Fruit fly (Drosophila melanogaster) whole organism, embryonic: ENCODE results near the gene spn-E.

ENCODE experiments used
- ATbp ChIP-seq: fragments of 200-800 bp; sonication (Bioruptor generic); optimal IDR thresholded peaks from 2 replicates; lab custom pipeline; 2017; ENCODE audit warnings: missing biosample characterization, mild to moderate bottlenecking, missing genetic modification characterization, missing genetic modification reagents
- B-H2 ChIP-seq: fragments of 200-800 bp; sonication (Bioruptor generic); optimal IDR thresholded peaks from 2 replicates; lab custom pipeline; 2018; ENCODE audit warnings: missing biosample characterization, mild to moderate bottlenecking, missing genetic modification characterization
- Bgb ChIP-seq: fragments of 200-800 bp; sonication (Bioruptor generic); IDR thresholded peaks from 2 replicates; pipeline ENCODE4 v1.3.6; 2022; ENCODE audit warnings: missing biosample characterization, missing genetic modification characterization; ENCODE audit not compliant: partially characterized antibody
- C15 ChIP-seq: fragments of 200-800 bp; sonication (Bioruptor generic); IDR thresholded peaks from 3 replicates; pipeline ENCODE4 v1.3.6; 2022; ENCODE audit warnings: missing biosample characterization, missing genetic modification characterization
- CG10366 ChIP-seq: fragments of 200-800 bp; sonication (Bioruptor generic); IDR thresholded peaks from 2 replicates; pipeline ENCODE4 v1.3.6; 2022; ENCODE audit warnings: missing biosample characterization, missing genetic modification characterization
- CG12659 ChIP-seq: fragments of 200-800 bp; sonication (Bioruptor generic); optimal IDR thresholded peaks from 3 replicates; lab custom pipeline; 2017; ENCODE audit warnings: mild to moderate bottlenecking, missing biosample characterization, missing genetic modification reagents, missing genetic modification characterization
- CG1603 ChIP-seq: fragments of 200-800 bp; sonication (Bioruptor generic); optimal IDR thresholded peaks from 2 replicates; lab custom pipeline; 2019; ENCODE audit warnings: missing biosample characterization, mild to moderate bottlenecking, missing genetic modification characterization, moderate library complexity
- CG16813 ChIP-seq: fragments of 200-800 bp; sonication (Bioruptor generic); IDR thresholded peaks from 3 replicates; pipeline ENCODE4 v1.3.6; 2022; ENCODE audit warnings: missing biosample characterization, missing genetic modification characterization; ENCODE audit not compliant: partially characterized antibody
- CG17568 ChIP-seq: fragments of 200-800 bp; sonication (Bioruptor generic); optimal IDR thresholded peaks from 2 replicates; lab custom pipeline; 2018; ENCODE audit warnings: missing biosample characterization, mild to moderate bottlenecking, missing genetic modification characterization, moderate library complexity
- CG31388 ChIP-seq: fragments of 200-800 bp; sonication (Bioruptor generic); optimal IDR thresholded peaks from 2 replicates; lab custom pipeline; 2016; ENCODE audit warnings: missing biosample characterization, missing genetic modification characterization
- CG3281 ChIP-seq: fragments of 200-800 bp; sonication (Bioruptor generic); optimal IDR thresholded peaks from 3 replicates; lab custom pipeline; 2017; ENCODE audit warnings: missing biosample characterization, mild to moderate bottlenecking, missing genetic modification characterization
- CG6683 ChIP-seq: fragments of 200-800 bp; sonication (Bioruptor generic); optimal IDR thresholded peaks from 2 replicates; lab custom pipeline; 2017; ENCODE audit warnings: missing biosample characterization, mild to moderate bottlenecking, missing genetic modification characterization, missing genetic modification reagents
- CG6854 ChIP-seq: fragments of 200-800 bp; sonication (Bioruptor generic); optimal IDR thresholded peaks from 3 replicates; lab custom pipeline; 2017; ENCODE audit warnings: missing biosample characterization, mild to moderate bottlenecking, missing genetic modification characterization
- CG9727 ChIP-seq: fragments of 200-800 bp; sonication (Bioruptor generic); optimal IDR thresholded peaks from 3 replicates; lab custom pipeline; 2017; ENCODE audit warnings: missing biosample characterization, mild to moderate bottlenecking, missing genetic modification characterization
- CrebB ChIP-seq: fragments of 200-800 bp; sonication (Bioruptor generic); optimal IDR thresholded peaks from 3 replicates; lab custom pipeline; 2018; ENCODE audit warnings: missing biosample characterization, mild to moderate bottlenecking, missing genetic modification characterization
- Dbx ChIP-seq: fragments of 200-800 bp; sonication (Bioruptor generic); IDR thresholded peaks from 3 replicates; pipeline ENCODE4 v1.3.6; 2022; ENCODE audit warnings: missing biosample characterization, missing genetic modification characterization
- Elba2 ChIP-seq: fragments of 200-800 bp; sonication (Bioruptor generic); optimal IDR thresholded peaks from 3 replicates; lab custom pipeline; 2016; ENCODE audit warnings: missing biosample characterization, missing genetic modification characterization
- Gsc ChIP-seq: fragments of 200-800 bp; sonication (Bioruptor generic); IDR thresholded peaks from 2 replicates; pipeline ENCODE4 v1.3.6; 2022; ENCODE audit warnings: missing biosample characterization, missing genetic modification characterization
- Gug ChIP-seq: fragments of 200-800 bp; sonication (Bioruptor generic); IDR thresholded peaks from 4 replicates; pipeline ENCODE4 v1.3.6; 2022; ENCODE audit warnings: missing biosample characterization, missing genetic modification characterization
- Hey ChIP-seq: fragments of 200-800 bp; sonication (Bioruptor generic); optimal IDR thresholded peaks from 3 replicates; lab custom pipeline; 2018; ENCODE audit warnings: missing biosample characterization, mild to moderate bottlenecking, missing genetic modification characterization
- Nf-YA ChIP-seq: fragments of 200-800 bp; sonication (Bioruptor generic); IDR thresholded peaks from 2 replicates; pipeline ENCODE4 v1.3.6; 2022; ENCODE audit warnings: missing biosample characterization, missing genetic modification characterization
- Oaz ChIP-seq: fragments of 200-800 bp; sonication (Bioruptor generic); IDR thresholded peaks from 2 replicates; pipeline ENCODE4 v1.3.6; 2022; ENCODE audit warnings: missing biosample characterization, missing genetic modification characterization
- Oli ChIP-seq: fragments of 200-800 bp; sonication (Bioruptor generic); optimal IDR thresholded peaks from 2 replicates; lab custom pipeline; 2018; ENCODE audit warnings: missing biosample characterization, mild to moderate bottlenecking, missing genetic modification characterization, moderate library complexity
- Ptx1 ChIP-seq: fragments of 200-800 bp; sonication (Bioruptor generic); IDR thresholded peaks from 2 replicates; pipeline ENCODE4 v1.3.6; 2022; ENCODE audit warnings: missing biosample characterization, missing genetic modification characterization
- Sox100B ChIP-seq: fragments of 200-800 bp; sonication (Bioruptor generic); optimal IDR thresholded peaks from 3 replicates; lab custom pipeline; 2018; ENCODE audit warnings: missing biosample characterization, mild to moderate bottlenecking, missing genetic modification characterization
- bbx ChIP-seq: fragments of 200-800 bp; sonication (Bioruptor generic); IDR thresholded peaks from 2 replicates; pipeline ENCODE4 v1.3.6; 2022; ENCODE audit warnings: missing biosample characterization, missing genetic modification characterization; ENCODE audit not compliant: partially characterized antibody
- bigmax ChIP-seq: fragments of 200-800 bp; sonication (Bioruptor generic); optimal IDR thresholded peaks from 2 replicates; lab custom pipeline; 2018; ENCODE audit warnings: missing biosample characterization, mild to moderate bottlenecking, missing genetic modification characterization
- cg ChIP-seq: fragments of 200-800 bp; sonication (Bioruptor generic); optimal IDR thresholded peaks from 3 replicates; lab custom pipeline; 2019; ENCODE audit warnings: missing biosample characterization, mild to moderate bottlenecking, missing genetic modification characterization, moderate library complexity
- cwo ChIP-seq: fragments of 200-800 bp; sonication (Bioruptor generic); optimal IDR thresholded peaks from 3 replicates; lab custom pipeline; 2017; ENCODE audit warnings: missing biosample characterization, missing genetic modification characterization, mild to moderate bottlenecking, moderate library complexity, missing genetic modification reagents
- dati ChIP-seq: fragments of 200-800 bp; sonication (Bioruptor generic); IDR thresholded peaks from 2 replicates; pipeline ENCODE4 v1.3.6; 2022; ENCODE audit warnings: missing biosample characterization, missing genetic modification characterization
- esg ChIP-seq: fragments of 200-800 bp; sonication (Bioruptor generic); conservative IDR thresholded peaks from 2 replicates; pipeline ENCODE4 v1.3.6; 2022; ENCODE audit warnings: missing biosample characterization, missing genetic modification characterization
- eyg ChIP-seq: fragments of 200-800 bp; sonication (Bioruptor generic); optimal IDR thresholded peaks from 3 replicates; lab custom pipeline; 2016; ENCODE audit warnings: missing biosample characterization, missing genetic modification characterization
- grau ChIP-seq: fragments of 200-800 bp; optimal IDR thresholded peaks from 3 replicates; lab custom pipeline; 2019; ENCODE audit warnings: missing biosample characterization, mild to moderate bottlenecking, missing genetic modification characterization, moderate library complexity
- gro ChIP-seq: fragments of 200-800 bp; sonication (Bioruptor generic); optimal IDR thresholded peaks from 2 replicates; lab custom pipeline; 2016; ENCODE audit warnings: missing biosample characterization, missing genetic modification characterization
- lilli ChIP-seq: fragments of 200-800 bp; sonication (Bioruptor generic); optimal IDR thresholded peaks from 3 replicates; lab custom pipeline; 2016; ENCODE audit warnings: missing biosample characterization, missing genetic modification characterization
- mam ChIP-seq: fragments of 200-800 bp; sonication (Bioruptor generic); optimal IDR thresholded peaks from 3 replicates; lab custom pipeline; 2016; ENCODE audit warnings: missing biosample characterization, missing genetic modification characterization
- peb ChIP-seq: fragments of 200-800 bp; sonication (Bioruptor generic); IDR thresholded peaks from 2 replicates; pipeline ENCODE4 v1.3.6; 2022; ENCODE audit warnings: missing biosample characterization, missing genetic modification characterization
- pfk ChIP-seq: fragments of 200-800 bp; sonication (Bioruptor generic); optimal IDR thresholded peaks from 2 replicates; lab custom pipeline; 2018; ENCODE audit warnings: missing biosample characterization, mild to moderate bottlenecking, missing genetic modification characterization, moderate library complexity
- stc ChIP-seq: fragments of 200-800 bp; sonication (Bioruptor generic); IDR thresholded peaks from 2 replicates; pipeline ENCODE4 v1.3.6; 2022; ENCODE audit warnings: missing biosample characterization, missing genetic modification characterization
- tna ChIP-seq: fragments of 200-800 bp; sonication (Bioruptor generic); IDR thresholded peaks from 2 replicates; pipeline ENCODE4 v1.3.6; 2022; ENCODE audit warnings: missing biosample characterization, missing genetic modification characterization; ENCODE audit not compliant: partially characterized antibody
- twi ChIP-seq: fragments of 200-800 bp; optimal IDR thresholded peaks from 2 replicates; lab custom pipeline; 2019; ENCODE audit warnings: missing biosample characterization, mild to moderate bottlenecking, missing genetic modification characterization, moderate library complexity
- vnd ChIP-seq: fragments of 200-800 bp; sonication (Bioruptor generic); IDR thresholded peaks from 3 replicates; pipeline ENCODE4 v1.3.6; 2022; ENCODE audit warnings: missing biosample characterization, missing genetic modification characterization; ENCODE audit not compliant: partially characterized antibody
- z ChIP-seq: fragments of 200-800 bp; sonication (Bioruptor generic); IDR thresholded peaks from 3 replicates; pipeline ENCODE4 v1.3.6; 2022; ENCODE audit warnings: missing biosample characterization, missing genetic modification characterization
- zfh1 ChIP-seq: fragments of 200-800 bp; sonication (Bioruptor generic); IDR thresholded peaks from 3 replicates; pipeline ENCODE4 v1.3.6; 2022; ENCODE audit warnings: missing biosample characterization, missing genetic modification characterization

Gene spn-E

dm6 chr3R:15794258-15794727 lies 42.9 kb upstream of the spn-E start (continued):
- TF ChIP-seq CG17568: no peak
- TF ChIP-seq, all 482 proteins: peak for 197

- no peak for TF ChIP-seq CG6854
- TF ChIP-seq twi (tag; lab: Kevin White, UChicago): peak; percentile 94
Measured at dm6 chr3R:15802006-15802405, 35.2 kb upstream of the spn-E start, which contains the start of gene CG9593. TSS of gene CG9593 (plus strand) at chr3R:15802275.

- TF ChIP-seq Bgb (GFP tag; lab: Robert Waterston, UW): peak; percentile 79
- TF ChIP-seq Sox100B (GFP tag; lab: Kevin White, UChicago): no peak
- TF ChIP-seq Nf-YA (GFP tag; lab: Robert Waterston, UW): 0 out of 2 replicates have a peak, but pooled peaks have one; percentile 6
- TF ChIP-seq Ptx1 (GFP tag; lab: Robert Waterston, UW): peak; percentile 31; the same call in 1 of the 2 replicates
- no peak for TF ChIP-seq lilli (GFP tag; lab: Kevin White, UChicago)
- no peak for TF ChIP-seq Gug (GFP tag; lab: Robert Waterston, UW)
- TF ChIP-seq stc (GFP tag; lab: Robert Waterston, UW): peak; percentile 45; the same call in 1 of the 2 replicates
- peak; percentile 19 for TF ChIP-seq CrebB (tag; lab: Kevin White, UChicago)
- TF ChIP-seq mam (GFP tag; lab: Kevin White, UChicago): peak; percentile 9
- no peak for TF ChIP-seq Gsc (GFP tag; lab: Robert Waterston, UW)
- TF ChIP-seq ATbp (GFP tag; lab: Kevin White, UChicago): no peak
- no peak for TF ChIP-seq esg
- TF ChIP-seq CG9727 (GFP tag; lab: Kevin White, UChicago): peak; percentile 7
- no peak for TF ChIP-seq dati (GFP tag; lab: Robert Waterston, UW)
- TF ChIP-seq pfk (GFP tag; lab: Kevin White, UChicago): no peak
- no peak for TF ChIP-seq CG31388 (GFP tag; lab: Kevin White, UChicago)
- TF ChIP-seq CG6683 (GFP tag; lab: Kevin White, UChicago): no peak
- TF ChIP-seq bigmax (GFP tag; lab: Kevin White, UChicago): peak; percentile 28
- TF ChIP-seq Dbx: peak; percentile 46; the same call in 1 of the 3 replicates
- TF ChIP-seq vnd: peak; percentile 80
- TF ChIP-seq C15 (GFP tag; lab: Robert Waterston, UW): no peak
- peak; percentile 53 for TF ChIP-seq CG1603 (tag; lab: Kevin White, UChicago)
- no peak for TF ChIP-seq Elba2 (GFP tag; lab: Kevin White, UChicago)
- peak; percentile 74 for TF ChIP-seq bbx
- TF ChIP-seq Oaz: no peak
- TF ChIP-seq Oli (tag; lab: Kevin White, UChicago): no peak
- peak; percentile 77 for TF ChIP-seq CG12659
- TF ChIP-seq gro (GFP tag; lab: Kevin White, UChicago): no peak
- peak; percentile 12; the same call in 1 of the 2 replicates for TF ChIP-seq CG10366 (GFP tag; lab: Robert Waterston, UW)
- peak; percentile 21 for TF ChIP-seq grau (tag; lab: Kevin White, UChicago)
- peak; percentile 70 for TF ChIP-seq cg (GFP tag; lab: Kevin White, UChicago)
- no peak for TF ChIP-seq peb (GFP tag; lab: Robert Waterston, UW)
- TF ChIP-seq z: no peak
- peak; percentile 55; the same call in 1 of the 3 replicates for TF ChIP-seq zfh1
- TF ChIP-seq tna (GFP tag; lab: Robert Waterston, UW): peak; percentile 66
- no peak for TF ChIP-seq eyg (GFP tag; lab: Kevin White, UChicago)
- peak; percentile 1 for TF ChIP-seq CG3281
- no peak for TF ChIP-seq cwo (GFP tag; lab: Kevin White, UChicago)
- no peak for TF ChIP-seq B-H2 (GFP tag; lab: Kevin White, UChicago)
- peak; percentile 69; the same call in 2 of the 3 replicates for TF ChIP-seq CG16813 (GFP tag; lab: Robert Waterston, UW)
- no peak for TF ChIP-seq Hey (tag; lab: Kevin White, UChicago)
Measured at dm6 chr3R:15803502-15804461, 33.4 kb upstream of the spn-E start, which contains the start of gene alpha-Man-IIb. TSS of gene alpha-Man-IIb (plus strand) at chr3R:15804248.
